Fruit fly (Drosophila melanogaster): Measurements from ENCODE around the gene CG12395.

Gene CG12395

dm6 chrX:16091431-16091990 is 28.8 kb upstream of the CG12395 start, which contains the start of gene Tob (continued):
- TF ChIP-seq bowl (GFP tag; IDR thresholded peaks at IDR 0.05) (no peak), Dek (tag; optimal IDR thresholded peaks at IDR 0.05) (peak; percentile 6), lov (optimal IDR thresholded peaks at IDR 0.05) (no peak), lov (GFP tag; IDR thresholded peaks at IDR 0.05) (no peak), gcm (GFP tag; optimal IDR thresholded peaks at IDR 0.05) (peak; percentile 8), CG9876 (GFP tag; optimal IDR thresholded peaks at IDR 0.05) (no peak), CG11398 (GFP tag; optimal IDR thresholded peaks at IDR 0.05) (no peak), CG32767 (GFP tag; IDR thresholded peaks at IDR 0.05) (no peak), CG15601 (tag; optimal IDR thresholded peaks at IDR 0.05) (no peak), Spps (tag; optimal IDR thresholded peaks at IDR 0.05) (no peak), Jarid2 (GFP tag; optimal IDR thresholded peaks at IDR 0.05) (peak; percentile 93), B-H2 (GFP tag; optimal IDR thresholded peaks at IDR 0.05) (peak; percentile 1), CG10543 (GFP tag; optimal IDR thresholded peaks at IDR 0.05) (peak; percentile 81), CG11247 (GFP tag; IDR thresholded peaks at IDR 0.05) (no peak), CG3281 (GFP tag; optimal IDR thresholded peaks at IDR 0.05) (peak; percentile 2), sug (tag; optimal IDR thresholded peaks at IDR 0.05) (peak; percentile 82), CG2889 (GFP tag; IDR thresholded peaks at IDR 0.05) (0 out of 3 replicates have a peak, but pooled peaks have one; percentile 3), CG13287 (GFP tag; IDR thresholded peaks at IDR 0.05; ENCODE audit: partially characterized antibody) (peak; percentile 43; the same call in 1 of the 2 replicates), CG2199 (GFP tag; IDR thresholded peaks at IDR 0.05) (peak; percentile 70; the same call in 1 of the 3 replicates)

dm6 chrX:16090179-16091144 is 27.8 kb upstream of the CG12395 start:
- TF ChIP-seq CG11696 (GFP tag; IDR thresholded peaks at IDR 0.05) (peak; percentile 77), CG15269 (tag; optimal IDR thresholded peaks at IDR 0.05) (peak; percentile 96), phol (tag; optimal IDR thresholded peaks at IDR 0.05) (peak; percentile 84), peb (GFP tag; IDR thresholded peaks at IDR 0.05) (peak; percentile 78), H15 (GFP tag; IDR thresholded peaks at IDR 0.05) (peak; percentile 85), Ada2b (GFP tag; IDR thresholded peaks at IDR 0.05) (peak; percentile 96), lov (optimal IDR thresholded peaks at IDR 0.05) (no peak), lov (GFP tag; IDR thresholded peaks at IDR 0.05) (peak; percentile 85), Adf1 (GFP tag; IDR thresholded peaks at IDR 0.05) (peak; percentile 37; the same call in 1 of the 2 replicates), Dip2 (GFP tag; IDR thresholded peaks at IDR 0.05) (no peak; the same call in 1 of the 2 replicates), CG14710 (tag; optimal IDR thresholded peaks at IDR 0.05) (peak; percentile 58), CG30403 (GFP tag; optimal IDR thresholded peaks at IDR 0.05) (peak; percentile 90), CG2678 (tag; optimal IDR thresholded peaks at IDR 0.05) (peak; percentile 94), prd (optimal IDR thresholded peaks at IDR 0.05) (no peak), prd (GFP tag; IDR thresholded peaks at IDR 0.05) (peak; percentile 88), CG4617 (GFP tag; optimal IDR thresholded peaks at IDR 0.05; ENCODE audit: borderline replicate concordance) (peak; percentile 42), Bteb2 (GFP tag; optimal IDR thresholded peaks at IDR 0.05) (peak; percentile 78), CG7357 (GFP tag; IDR thresholded peaks at IDR 0.05) (peak; percentile 75), CG8359 (GFP tag; optimal IDR thresholded peaks at IDR 0.05; ENCODE audit: borderline replicate concordance) (peak; percentile 66), da (GFP tag; optimal IDR thresholded peaks at IDR 0.05) (peak; percentile 65), cad (GFP tag; optimal IDR thresholded peaks at IDR 0.05) (no peak), CG6765 (GFP tag; optimal IDR thresholded peaks at IDR 0.05) (peak; percentile 81), CG16863 (GFP tag; optimal IDR thresholded peaks at IDR 0.05) (peak; percentile 83), nmo (GFP tag; optimal IDR thresholded peaks at IDR 0.05) (peak; percentile 87), nau (GFP tag; optimal IDR thresholded peaks at IDR 0.05) (peak; percentile 77), CG6854 (GFP tag; optimal IDR thresholded peaks at IDR 0.05) (peak; percentile 86), CG12104 (GFP tag; optimal IDR thresholded peaks at IDR 0.05) (peak; percentile 75), vnd (GFP tag; IDR thresholded peaks at IDR 0.05; ENCODE audit: partially characterized antibody) (no peak), chm (GFP tag; IDR thresholded peaks at IDR 0.05) (peak; percentile 91), Lpt (GFP tag; optimal IDR thresholded peaks at IDR 0.05) (no peak), Hmx (GFP tag; optimal IDR thresholded peaks at IDR 0.05) (peak; percentile 56)
